Fruit fly (Drosophila melanogaster) whole organism, embryonic: Measurements from ENCODE around the gene CAH6.

Experiments used
- BEAF-32 ChIP-seq: fragments of 200-800 bp; sonication (Bioruptor generic); optimal IDR thresholded peaks from 3 replicates; lab custom pipeline; 2017; ENCODE audit warnings: missing biosample characterization, missing genetic modification characterization, mild to moderate bottlenecking, moderate library complexity, missing genetic modification reagents
- CG11456 ChIP-seq: fragments of 200-800 bp; sonication (Bioruptor generic); IDR thresholded peaks from 3 replicates; pipeline ENCODE4 v1.3.6; 2022; ENCODE audit warnings: missing biosample characterization, missing genetic modification characterization
- CG12155 ChIP-seq: fragments of 200-800 bp; sonication (Bioruptor generic); optimal IDR thresholded peaks from 3 replicates; lab custom pipeline; 2016; ENCODE audit warnings: missing biosample characterization, missing genetic modification characterization
- CG12942 ChIP-seq: fragments of 200-800 bp; sonication (Bioruptor generic); optimal IDR thresholded peaks from 3 replicates; lab custom pipeline; 2016; ENCODE audit warnings: missing biosample characterization, missing genetic modification characterization
- CG14441 ChIP-seq: fragments of 200-800 bp; sonication (Bioruptor generic); IDR thresholded peaks from 2 replicates; pipeline ENCODE4 v1.3.6; 2022; ENCODE audit warnings: missing biosample characterization, missing genetic modification characterization
- CG15696 ChIP-seq: fragments of 200-800 bp; sonication (Bioruptor generic); optimal IDR thresholded peaks from 2 replicates; lab custom pipeline; 2019; ENCODE audit warnings: missing biosample characterization, mild to moderate bottlenecking, missing genetic modification characterization, moderate library complexity
- CG1603 ChIP-seq: fragments of 200-800 bp; sonication (Bioruptor generic); optimal IDR thresholded peaks from 2 replicates; lab custom pipeline; 2019; ENCODE audit warnings: missing biosample characterization, mild to moderate bottlenecking, missing genetic modification characterization, moderate library complexity
- CG17186 ChIP-seq: fragments of 200-800 bp; sonication (Bioruptor generic); optimal IDR thresholded peaks from 3 replicates; lab custom pipeline; 2017; ENCODE audit warnings: missing biosample characterization, missing genetic modification reagents, missing genetic modification characterization
- CG18262 ChIP-seq: fragments of 200-800 bp; optimal IDR thresholded peaks from 3 replicates; lab custom pipeline; 2019; ENCODE audit warnings: missing biosample characterization, mild to moderate bottlenecking, missing genetic modification characterization, moderate library complexity
- CG18476 ChIP-seq: fragments of 200-800 bp; sonication (Bioruptor generic); optimal IDR thresholded peaks from 2 replicates; lab custom pipeline; 2016; ENCODE audit warnings: missing biosample characterization, mild to moderate bottlenecking, missing genetic modification characterization
- CG4360 ChIP-seq: fragments of 200-800 bp; sonication (Bioruptor generic); IDR thresholded peaks from 2 replicates; pipeline ENCODE4 v1.3.6; 2022; ENCODE audit warnings: missing biosample characterization, missing genetic modification characterization
- CG5953 ChIP-seq: fragments of 200-800 bp; sonication (Bioruptor generic); IDR thresholded peaks from 2 replicates; pipeline ENCODE4 v1.3.6; 2022; ENCODE audit warnings: missing biosample characterization, missing genetic modification characterization
- D ChIP-seq, 2 experiments: fragments of 200-800 bp in 1 of 2; fragments of >200 bp in 1 of 2; sonication (Bioruptor generic) in 1 of 2; optimal IDR thresholded peaks; 2 replicates in 1 of 2; 3 replicates in 1 of 2; lab custom pipeline; 2017; ENCODE audit warnings: mild to moderate bottlenecking in 1 of 2, missing biosample characterization in 1 of 2, missing genetic modification characterization in 1 of 2, missing genetic modification reagents in 1 of 2
- Dad ChIP-seq: fragments of 200-800 bp; sonication (Bioruptor generic); optimal IDR thresholded peaks from 3 replicates; lab custom pipeline; 2016; ENCODE audit warnings: missing biosample characterization, missing genetic modification characterization
- Drgx ChIP-seq: fragments of 200-800 bp; sonication (Bioruptor generic); IDR thresholded peaks from 2 replicates; pipeline ENCODE4 v1.3.6; 2022; ENCODE audit warnings: missing biosample characterization, missing genetic modification characterization
- H15 ChIP-seq: fragments of 200-800 bp; sonication (Bioruptor generic); IDR thresholded peaks from 3 replicates; pipeline ENCODE4 v1.3.6; 2022; ENCODE audit warnings: missing biosample characterization, missing genetic modification characterization
- Hr39 ChIP-seq: fragments of >200 bp; optimal IDR thresholded peaks from 2 replicates; lab custom pipeline; 2017
- MESR4 ChIP-seq: fragments of 200-800 bp; sonication (Bioruptor generic); optimal IDR thresholded peaks from 2 replicates; lab custom pipeline; 2018; ENCODE audit warnings: missing biosample characterization, mild to moderate bottlenecking, missing genetic modification characterization, moderate library complexity
- MTF-1 ChIP-seq: fragments of 200-800 bp; sonication (Bioruptor generic); optimal IDR thresholded peaks from 2 replicates; lab custom pipeline; 2018; ENCODE audit warnings: missing biosample characterization, mild to moderate bottlenecking, missing genetic modification characterization, borderline replicate concordance
- NfI ChIP-seq: fragments of 200-800 bp; sonication (Bioruptor generic); optimal IDR thresholded peaks from 3 replicates; lab custom pipeline; 2018; ENCODE audit warnings: missing biosample characterization, mild to moderate bottlenecking, missing genetic modification characterization, moderate library complexity
- Opbp ChIP-seq: fragments of 200-800 bp; sonication (Bioruptor generic); IDR thresholded peaks from 3 replicates; pipeline ENCODE4 v1.3.6; 2022; ENCODE audit warnings: missing biosample characterization, missing genetic modification characterization; ENCODE audit not compliant: partially characterized antibody
- Sox102F ChIP-seq: fragments of 200-800 bp; sonication (Bioruptor generic); optimal IDR thresholded peaks from 2 replicates; lab custom pipeline; 2018; ENCODE audit warnings: missing biosample characterization, mild to moderate bottlenecking, missing genetic modification characterization, moderate library complexity
- YL-1 ChIP-seq: fragments of 200-800 bp; sonication (Bioruptor generic); optimal IDR thresholded peaks from 3 replicates; lab custom pipeline; 2017; ENCODE audit warnings: missing biosample characterization, mild to moderate bottlenecking, missing genetic modification characterization
- ase ChIP-seq: fragments of 200-800 bp; sonication (Bioruptor generic); IDR thresholded peaks from 3 replicates; pipeline ENCODE4 v1.3.6; 2022; ENCODE audit warnings: missing biosample characterization, missing genetic modification characterization
- ash1 ChIP-seq: fragments of 200-800 bp; sonication (Bioruptor generic); optimal IDR thresholded peaks from 2 replicates; lab custom pipeline; 2018; ENCODE audit warnings: missing biosample characterization, mild to moderate bottlenecking, missing genetic modification characterization
- az2 ChIP-seq: fragments of 200-800 bp; sonication (Bioruptor generic); optimal IDR thresholded peaks from 3 replicates; lab custom pipeline; 2016; ENCODE audit warnings: missing biosample characterization, missing genetic modification characterization
- bsh ChIP-seq, 2 experiments: fragments of 200-800 bp; sonication (Bioruptor generic); optimal IDR thresholded peaks; 2 replicates each; lab custom pipeline; 2017 to 2018; ENCODE audit warnings: mild to moderate bottlenecking in 2 of 2, missing biosample characterization in 2 of 2, missing genetic modification characterization in 2 of 2, moderate library complexity in 1 of 2
- chn ChIP-seq: fragments of 200-800 bp; sonication (Bioruptor generic); optimal IDR thresholded peaks from 2 replicates; lab custom pipeline; 2016; ENCODE audit warnings: missing biosample characterization, missing genetic modification characterization
- crp ChIP-seq, 2 experiments: fragments of 200-800 bp; sonication (Bioruptor generic); optimal IDR thresholded peaks; 2 replicates in 1 of 2; 3 replicates in 1 of 2; lab custom pipeline; 2017; ENCODE audit warnings: missing biosample characterization in 2 of 2, missing genetic modification characterization in 2 of 2, mild to moderate bottlenecking in 1 of 2, moderate library complexity in 1 of 2
- da ChIP-seq: fragments of 200-800 bp; sonication (Bioruptor generic); optimal IDR thresholded peaks from 2 replicates; lab custom pipeline; 2016; ENCODE audit warnings: missing biosample characterization, missing genetic modification characterization
- ems ChIP-seq: fragments of 200-800 bp; sonication (Bioruptor generic); optimal IDR thresholded peaks from 3 replicates; lab custom pipeline; 2016; ENCODE audit warnings: missing biosample characterization, missing genetic modification characterization
- fd96Cb ChIP-seq: fragments of 200-800 bp; sonication (Bioruptor generic); optimal IDR thresholded peaks from 2 replicates; lab custom pipeline; 2018; ENCODE audit warnings: missing biosample characterization, mild to moderate bottlenecking, missing genetic modification characterization, moderate library complexity
- ftz-f1 ChIP-seq: fragments of 200-800 bp; sonication (Bioruptor generic); optimal IDR thresholded peaks from 2 replicates; lab custom pipeline; 2016; ENCODE audit warnings: missing biosample characterization, missing genetic modification characterization
- kah ChIP-seq: fragments of 200-800 bp; sonication (Bioruptor generic); optimal IDR thresholded peaks from 2 replicates; lab custom pipeline; 2018; ENCODE audit warnings: missing biosample characterization, mild to moderate bottlenecking, missing genetic modification characterization
- lab ChIP-seq: fragments of 200-800 bp; sonication (Bioruptor generic); optimal IDR thresholded peaks from 3 replicates; lab custom pipeline; 2017; ENCODE audit warnings: missing biosample characterization, missing genetic modification characterization, mild to moderate bottlenecking, moderate library complexity, missing genetic modification reagents
- mirr ChIP-seq: fragments of 200-800 bp; sonication (Bioruptor generic); optimal IDR thresholded peaks from 3 replicates; lab custom pipeline; 2018; ENCODE audit warnings: missing biosample characterization, mild to moderate bottlenecking, missing genetic modification characterization
- nau ChIP-seq: fragments of 200-800 bp; sonication (Bioruptor generic); optimal IDR thresholded peaks from 3 replicates; lab custom pipeline; 2017; ENCODE audit warnings: missing biosample characterization, mild to moderate bottlenecking, missing genetic modification characterization, missing genetic modification reagents
- nmo ChIP-seq: fragments of 200-800 bp; sonication (Bioruptor generic); optimal IDR thresholded peaks from 2 replicates; lab custom pipeline; 2018; ENCODE audit warnings: missing biosample characterization, mild to moderate bottlenecking, missing genetic modification characterization, moderate library complexity
- onecut ChIP-seq: fragments of 200-800 bp; sonication (Bioruptor generic); IDR thresholded peaks from 2 replicates; pipeline ENCODE4 v1.3.6; 2022; ENCODE audit warnings: missing biosample characterization, missing genetic modification characterization
- p53 ChIP-seq: fragments of 200-800 bp; sonication (Bioruptor generic); optimal IDR thresholded peaks from 2 replicates; lab custom pipeline; 2016; ENCODE audit warnings: missing biosample characterization, missing genetic modification characterization
- prd ChIP-seq, 3 experiments: fragments of >200 bp in 2 of 3; fragments of 200-800 bp in 1 of 3; sonication (Bioruptor generic) in 1 of 3; optimal IDR thresholded peaks in 2 of 3; IDR thresholded peaks in 1 of 3; 2 replicates in 2 of 3; 3 replicates in 1 of 3; pipeline versions ENCODE4 v1.3.6 to Lab custom; 2017 to 2022; ENCODE audit warnings: missing biosample characterization in 1 of 3, missing genetic modification characterization in 1 of 3
- sens ChIP-seq: fragments of 200-800 bp; sonication (Bioruptor generic); peaks from one replicate; lab custom pipeline; 2016; ENCODE audit warnings: missing biosample characterization, missing genetic modification characterization
- vvl ChIP-seq: fragments of 200-800 bp; sonication (Bioruptor generic); IDR thresholded peaks from 2 replicates; pipeline ENCODE4 v1.3.6; 2022; ENCODE audit warnings: missing biosample characterization, missing genetic modification characterization
- wdn ChIP-seq: fragments of 200-800 bp; sonication (Bioruptor generic); IDR thresholded peaks from 2 replicates; pipeline ENCODE4 v1.3.6; 2022; ENCODE audit warnings: missing biosample characterization, missing genetic modification characterization
- zen2 ChIP-seq: fragments of 200-800 bp; sonication (Bioruptor generic); IDR thresholded peaks from 3 replicates; pipeline ENCODE4 v1.3.6; 2022; ENCODE audit warnings: missing biosample characterization, missing genetic modification characterization; ENCODE audit not compliant: partially characterized antibody

CAH6 gene

dm6 chr3R:31290195-31290594 lies 32.8 kb downstream of the CAH6 start:
- TF ChIP-seq ftz-f1 (GFP tag; lab: Kevin White, UChicago) = no peak
- TF ChIP-seq YL-1 = no peak
- peak; percentile 30; the same call in 1 of the 2 replicates for TF ChIP-seq Drgx (GFP tag; lab: Robert Waterston, UW)
- no peak for TF ChIP-seq CG12942 (GFP tag; lab: Kevin White, UChicago)
- no peak for TF ChIP-seq ase (GFP tag; lab: Robert Waterston, UW)
- no peak for TF ChIP-seq az2 (GFP tag; lab: Kevin White, UChicago)

- TF ChIP-seq Drgx (GFP tag; lab: Robert Waterston, UW) (peak; percentile 54; the same call in 1 of the 2 replicates), CG1603 (tag; lab: Kevin White, UChicago) (peak; percentile 8), CG18262 (tag; lab: Kevin White, UChicago) (no peak), CG5953 (GFP tag; lab: Robert Waterston, UW) (peak; percentile 30; the same call in 1 of the 2 replicates), Sox102F (GFP tag; lab: Kevin White, UChicago) (peak; percentile 21), vvl (0 out of 2 replicates have a peak, but pooled peaks have one; percentile 16), fd96Cb (tag; lab: Kevin White, UChicago) (no peak), prd (optimal IDR thresholded peaks at IDR 0.05; lab: Kevin White, UChicago) (no peak), prd (GFP tag; IDR thresholded peaks at IDR 0.05; lab: Robert Waterston, UW) (peak; percentile 21; the same call in 1 of the 3 replicates), D (optimal IDR thresholded peaks at IDR 0.05; lab: Kevin White, UChicago) (no peak), D (GFP tag; optimal IDR thresholded peaks at IDR 0.05; lab: Kevin White, UChicago) (no peak), sens (GFP tag; lab: Kevin White, UChicago) (peak; percentile 28), bsh (GFP tag; optimal IDR thresholded peaks at IDR 0.05; lab: Kevin White, UChicago) (peak; percentile 20 to 37), ems (GFP tag; lab: Kevin White, UChicago) (no peak)
These were observed 38.3 kb downstream of the CAH6 start for dm6 chr3R:31295694-31296093.

dm6 chr3R:31296989-31297388 lies 39.6 kb downstream of the CAH6 start:
- TF ChIP-seq Hr39 (lab: Kevin White, UChicago) (no peak), H15 (GFP tag; lab: Robert Waterston, UW) (no peak), CG17186 (no peak), da (GFP tag; lab: Kevin White, UChicago) (no peak), wdn (GFP tag; lab: Robert Waterston, UW) (no peak), CG12155 (GFP tag; lab: Kevin White, UChicago) (no peak)
- TF ChIP-seq, all 482 proteins: peak for 0

dm6 chr3R:31301527-31301926 lies 44.1 kb downstream of the CAH6 start:
- TF ChIP-seq crp (GFP tag; optimal IDR thresholded peaks at IDR 0.05; lab: Kevin White, UChicago) (peak in 1 of 2 experiments; percentile 15), chn (no peak), CG15696 (tag; lab: Kevin White, UChicago) (no peak), p53 (GFP tag; lab: Kevin White, UChicago) (no peak), MESR4 (no peak), mirr (GFP tag; lab: Kevin White, UChicago) (no peak), Opbp (GFP tag; lab: Robert Waterston, UW) (no peak), NfI (no peak), CG11456 (GFP tag; lab: Robert Waterston, UW) (no peak), CG4360 (GFP tag; lab: Robert Waterston, UW) (no peak), CG14441 (GFP tag; lab: Robert Waterston, UW) (no peak), Dad (GFP tag; lab: Kevin White, UChicago) (no peak), CG18262 (tag; lab: Kevin White, UChicago) (no peak), lab (GFP tag; lab: Kevin White, UChicago) (no peak), onecut (GFP tag; lab: Robert Waterston, UW) (0 out of 2 replicates have a peak, but pooled peaks have one; percentile 14), BEAF-32 (no peak), nmo (GFP tag; lab: Kevin White, UChicago) (no peak), ash1 (GFP tag; lab: Kevin White, UChicago) (no peak), kah (GFP tag; lab: Kevin White, UChicago) (no peak), nau (no peak), CG18476 (GFP tag; lab: Kevin White, UChicago) (peak; percentile 56), MTF-1 (GFP tag; lab: Kevin White, UChicago) (no peak), zen2 (GFP tag; lab: Robert Waterston, UW) (no peak)
